Worm (Caenorhabditis elegans) whole organism, early embryonic: ENCODE measurements around the gene dpy-13.

Source experiments
- aly-1 ChIP-seq: sonication (generic microtip); optimal IDR thresholded peaks from 2 replicates; lab custom pipeline; 2016; ENCODE audit warnings: missing genetic modification characterization, missing compliant biosample characterization
- ama-1 ChIP-seq: fragments of 150-350 bp; optimal IDR thresholded peaks from 2 replicates; lab custom pipeline; 2014
- ceh-13 ChIP-seq: fragments of 200-800 bp; sonication (Bioruptor generic); optimal IDR thresholded peaks from 2 replicates; lab custom pipeline; 2018; ENCODE audit warnings: mild to moderate bottlenecking, missing genetic modification characterization, missing compliant biosample characterization
- ceh-36 ChIP-seq: sonication (generic microtip); optimal IDR thresholded peaks from 2 replicates; lab custom pipeline; 2016; ENCODE audit warnings: missing genetic modification characterization, inconsistent platforms, missing compliant biosample characterization
- ets-7 ChIP-seq: sonication (generic microtip); optimal IDR thresholded peaks from 2 replicates; lab custom pipeline; 2016; ENCODE audit warnings: missing genotype, missing genetic modification characterization, missing compliant biosample characterization
- flt-1 ChIP-seq: fragments of 200-800 bp; sonication (Bioruptor generic); IDR thresholded peaks from 2 replicates; pipeline ENCODE4 v1.3.6; 2022; ENCODE audit warnings: missing genetic modification characterization, missing compliant biosample characterization
- hmbx-1 ChIP-seq: sonication (generic microtip); optimal IDR thresholded peaks from 2 replicates; lab custom pipeline; 2016; ENCODE audit warnings: mild to moderate bottlenecking, missing genetic modification characterization, missing compliant biosample characterization
- hmg-4 ChIP-seq: fragments of 200-800 bp; sonication (Bioruptor generic); optimal IDR thresholded peaks from 2 replicates; lab custom pipeline; 2018; ENCODE audit warnings: mild to moderate bottlenecking, missing genetic modification characterization, missing compliant biosample characterization
- scrt-1 ChIP-seq: fragments of 200-800 bp; sonication (Bioruptor generic); IDR thresholded peaks from 2 replicates; pipeline ENCODE4 v1.3.6; 2022; ENCODE audit warnings: missing genetic modification characterization, missing compliant biosample characterization
- sea-1 ChIP-seq: fragments of 200-800 bp; sonication (Bioruptor generic); conservative IDR thresholded peaks from 2 replicates; pipeline ENCODE4 v1.3.6; 2022; ENCODE audit warnings: missing genetic modification characterization, missing compliant biosample characterization
- tbx-11 ChIP-seq: fragments of 200-800 bp; sonication (Bioruptor generic); IDR thresholded peaks from 2 replicates; pipeline ENCODE4 v1.3.6; 2022; ENCODE audit warnings: missing genetic modification characterization, missing compliant biosample characterization
- tbx-37 ChIP-seq: fragments of 200-800 bp; sonication (Bioruptor generic); conservative IDR thresholded peaks from 2 replicates; pipeline ENCODE4 v1.3.6; 2022; ENCODE audit warnings: missing genetic modification reagents, missing genetic modification characterization, missing compliant biosample characterization
- tra-4 ChIP-seq: sonication (generic microtip); optimal IDR thresholded peaks from 2 replicates; lab custom pipeline; 2017; ENCODE audit warnings: missing genetic modification characterization, missing compliant biosample characterization

DNA sequence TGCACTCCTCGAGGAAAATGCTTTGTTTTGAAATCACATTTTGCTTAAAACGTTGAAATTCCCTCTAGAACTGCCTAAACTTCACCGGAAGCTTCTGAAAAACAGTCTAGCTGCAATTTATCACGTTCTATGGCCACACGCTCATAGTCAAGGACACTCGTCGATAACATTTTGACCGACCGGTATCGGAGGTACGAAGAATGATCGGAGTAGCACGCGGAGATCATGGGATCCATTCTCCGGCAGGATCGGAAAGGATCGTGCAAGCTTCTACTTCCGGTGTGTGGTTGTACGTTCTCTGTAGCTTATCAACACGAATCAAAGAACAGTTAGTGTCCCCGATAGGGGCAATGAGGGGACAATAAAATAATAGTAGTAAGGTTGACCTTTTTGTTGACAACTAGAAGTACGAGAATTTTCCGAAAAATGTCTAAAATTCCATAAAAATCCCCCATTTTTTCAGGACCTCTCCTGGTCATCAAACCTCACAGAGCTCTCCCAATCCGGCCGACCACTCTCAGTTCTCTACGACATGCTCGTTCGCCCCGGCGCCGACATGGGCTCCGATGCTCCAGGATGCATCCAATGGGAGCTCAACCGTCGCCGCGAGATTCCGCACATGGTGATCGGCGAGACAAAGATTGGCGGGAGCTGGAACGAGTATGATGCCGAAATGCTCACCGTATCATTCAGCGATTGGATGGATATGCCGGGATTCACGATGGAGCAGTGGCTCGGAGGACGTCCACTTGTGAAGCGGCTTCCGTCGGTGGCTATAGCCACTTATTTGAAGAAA, 19.1 kb upstream of the dpy-13 start:
- TF ChIP-seq tbx-37 (GFP tag; lab: Robert Waterston, UW) (no peak), hmbx-1 (no peak), ama-1 (lab: Kevin White, UChicago) (no peak), hmg-4 (GFP tag; lab: Kevin White, UChicago) (no peak), tbx-11 (no peak), ceh-13 (no peak), flt-1 (GFP tag; lab: Robert Waterston, UW) (no peak), ets-7 (tag; lab: Kevin White, UChicago) (no peak), ceh-36 (tag; lab: Kevin White, UChicago) (no peak), tra-4 (tag; lab: Kevin White, UChicago) (no peak), scrt-1 (GFP tag; lab: Robert Waterston, UW) (no peak), aly-1 (tag; lab: Kevin White, UChicago) (no peak), sea-1 (GFP tag; lab: Robert Waterston, UW) (no peak)
